Worm (Caenorhabditis elegans): Measurements from ENCODE around the gene Y47D7A.7.

Y47D7A.7 gene

DNA sequence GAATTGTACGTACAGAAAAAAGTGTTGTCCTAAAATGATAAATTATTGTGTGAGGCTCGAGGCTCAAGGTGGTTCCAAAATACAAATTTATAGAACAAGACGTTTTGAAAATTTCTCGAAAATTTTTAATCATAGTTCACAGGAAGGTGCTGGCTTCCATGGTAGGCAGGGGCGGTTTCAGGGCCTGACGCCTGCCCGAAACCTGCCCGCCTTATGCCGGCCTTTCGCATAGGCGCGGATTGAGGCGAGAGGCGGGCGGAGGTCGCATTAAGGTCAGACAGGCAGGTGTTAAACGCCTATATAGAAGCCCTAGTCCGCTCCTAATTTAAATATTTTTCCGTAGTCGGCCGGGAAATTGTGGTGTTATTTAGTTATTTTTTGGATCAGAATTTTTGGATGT, 3.4 kb upstream of the Y47D7A.7 start:
- TF ChIP-seq peb-1 (tag; optimal IDR thresholded peaks at IDR 0.05), result no peak
- TF ChIP-seq nhr-77 (tag; optimal IDR thresholded peaks at IDR 0.05), result no peak
- TF ChIP-seq nhr-23 (tag; optimal IDR thresholded peaks at IDR 0.05), result no peak
- no peak for TF ChIP-seq crh-2 (tag; optimal IDR thresholded peaks at IDR 0.05)
- TF ChIP-seq gmeb-1 (tag; optimal IDR thresholded peaks at IDR 0.05), result no peak
- no peak for TF ChIP-seq C34F6.9 (tag; optimal IDR thresholded peaks at IDR 0.05)
- no peak for TF ChIP-seq lin-11 (tag; optimal IDR thresholded peaks at IDR 0.05)
- no peak for TF ChIP-seq Y55F3AM.14 (GFP tag; optimal IDR thresholded peaks at IDR 0.05)
- TF ChIP-seq unc-55 (GFP tag; optimal IDR thresholded peaks at IDR 0.05), result no peak
- TF ChIP-seq blmp-1 (tag; optimal IDR thresholded peaks at IDR 0.05; ENCODE audit: insufficient read depth), result no peak
- TF ChIP-seq nhr-129 (tag; optimal IDR thresholded peaks at IDR 0.05), result no peak
- no peak for TF ChIP-seq sma-3 (GFP tag; optimal IDR thresholded peaks at IDR 0.05)
- TF ChIP-seq mab-5 (tag; optimal IDR thresholded peaks at IDR 0.05), result no peak
- no peak for TF ChIP-seq lsy-2 (tag; optimal IDR thresholded peaks at IDR 0.05)
- TF ChIP-seq mbf-1 (tag; optimal IDR thresholded peaks at IDR 0.05), result no peak
- TF ChIP-seq snpc-4 (tag; optimal IDR thresholded peaks at IDR 0.05), result no peak
- no peak for TF ChIP-seq aly-2 (tag; optimal IDR thresholded peaks at IDR 0.05)
- TF ChIP-seq zag-1 (tag; optimal IDR thresholded peaks at IDR 0.05), result no peak
- no peak for TF ChIP-seq sma-9 (GFP tag; optimal IDR thresholded peaks at IDR 0.05)
- TF ChIP-seq sma-9 (tag; optimal IDR thresholded peaks at IDR 0.05), result no peak

DNA sequence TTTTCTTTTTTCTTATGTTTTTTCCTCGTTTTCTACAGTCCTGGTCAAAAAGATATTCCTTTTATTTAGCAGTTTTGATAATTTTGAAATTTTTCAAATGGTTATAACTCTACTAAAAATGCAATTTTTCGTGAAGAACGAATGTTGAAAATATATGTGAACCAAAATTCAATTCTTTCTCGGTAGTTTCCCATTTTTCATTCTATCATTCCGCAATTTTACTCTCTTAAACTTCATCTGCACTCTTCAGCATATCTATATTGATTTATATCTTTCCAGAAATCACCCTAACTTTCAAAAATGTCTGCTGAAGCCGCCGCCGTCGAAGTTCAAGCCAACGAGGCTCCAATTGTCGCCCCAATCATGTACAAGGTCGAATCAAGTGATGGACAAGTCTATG, 2.5 kb upstream of the Y47D7A.7 start, which contains the start of gene skr-7:
TSS of gene skr-7 (plus strand) at position 301 of the 400 bp plus-strand sequence.
- no peak for TF ChIP-seq ceh-82 (tag; optimal IDR thresholded peaks at IDR 0.05)
- TF ChIP-seq egl-27 (tag; optimal IDR thresholded peaks at IDR 0.05), result no peak
- no peak for TF ChIP-seq nhr-11 (tag; optimal IDR thresholded peaks at IDR 0.05)
- no peak for TF ChIP-seq elt-3 (tag; optimal IDR thresholded peaks at IDR 0.05)
- TF ChIP-seq nhr-129 (tag; optimal IDR thresholded peaks at IDR 0.05), result no peak

DNA sequence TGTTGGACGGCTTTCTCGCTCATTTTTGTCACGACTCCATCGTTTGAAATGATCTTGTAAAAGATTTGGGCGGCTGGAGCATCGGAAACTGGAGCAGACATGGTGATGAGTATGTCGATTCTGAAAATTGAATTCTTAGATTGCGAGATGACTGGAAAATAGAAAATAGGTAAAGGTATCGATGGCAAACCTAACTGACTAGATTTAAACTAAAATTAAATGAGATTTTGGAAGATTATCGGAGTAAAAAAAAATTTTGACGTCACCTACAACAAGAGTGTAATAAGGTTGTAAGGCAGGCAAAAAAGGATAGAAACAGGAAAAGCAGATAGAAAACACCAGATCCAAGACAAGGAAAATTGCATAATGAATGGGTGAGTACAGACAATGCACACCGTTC, 1.8 kb upstream of the Y47D7A.7 start, which contains the start of gene skr-14:
TSS of gene skr-14 (minus strand) at position 101 of the 400 bp plus-strand sequence.
- TF ChIP-seq nhr-12 (tag; optimal IDR thresholded peaks at IDR 0.05) (no peak), C34F6.9 (tag; optimal IDR thresholded peaks at IDR 0.05) (no peak)

ce11 chrV:4418116-4418515, 1.6 kb downstream of the Y47D7A.7 start, which contains the start of gene Y47D7A.6:
Gene Y47D7A.6, minus strand, starts transcription at chrV:4418216.
- no peak for TF ChIP-seq ztf-4 (tag; optimal IDR thresholded peaks at IDR 0.05)
- no peak for TF ChIP-seq F13H6.1 (tag; optimal IDR thresholded peaks at IDR 0.05)
- TF ChIP-seq ztf-1 (GFP tag; conservative IDR thresholded peaks at IDR 0.05), result no peak
- TF ChIP-seq nhr-12 (tag; optimal IDR thresholded peaks at IDR 0.05), result no peak
- TF ChIP-seq nhr-21 (tag; optimal IDR thresholded peaks at IDR 0.05), result no peak
- no peak for TF ChIP-seq nhr-25 (tag; optimal IDR thresholded peaks at IDR 0.05)
- TF ChIP-seq dmd-4 (tag; optimal IDR thresholded peaks at IDR 0.05), result no peak
- TF ChIP-seq aly-2 (tag; optimal IDR thresholded peaks at IDR 0.05), result no peak
- no peak for TF ChIP-seq gmeb-1 (tag; optimal IDR thresholded peaks at IDR 0.05)
- no peak for TF ChIP-seq lsy-2 (tag; optimal IDR thresholded peaks at IDR 0.05)
- no peak for TF ChIP-seq nhr-77 (tag; optimal IDR thresholded peaks at IDR 0.05)
- no peak for TF ChIP-seq sma-3 (GFP tag; optimal IDR thresholded peaks at IDR 0.05)
- no peak for TF ChIP-seq C34F6.9 (tag; optimal IDR thresholded peaks at IDR 0.05)
- TF ChIP-seq mab-5 (tag; optimal IDR thresholded peaks at IDR 0.05), result no peak
- TF ChIP-seq R02D3.7 (tag; optimal IDR thresholded peaks at IDR 0.05), result no peak
- TF ChIP-seq lin-39 (tag; optimal IDR thresholded peaks at IDR 0.05), result no peak
- TF ChIP-seq mbf-1 (tag; optimal IDR thresholded peaks at IDR 0.05), result no peak
- TF ChIP-seq peb-1 (tag; optimal IDR thresholded peaks at IDR 0.05), result no peak

- TF ChIP-seq mbf-1 (tag; optimal IDR thresholded peaks at IDR 0.05), result no peak
- no peak for TF ChIP-seq nhr-11 (tag; optimal IDR thresholded peaks at IDR 0.05)
- TF ChIP-seq nhr-6 (tag; optimal IDR thresholded peaks at IDR 0.05), result no peak
- no peak for TF ChIP-seq fos-1 (tag; optimal IDR thresholded peaks at IDR 0.05)
- no peak for TF ChIP-seq blmp-1 (tag; optimal IDR thresholded peaks at IDR 0.05; ENCODE audit: insufficient read depth)
- no peak for TF ChIP-seq egl-27 (tag; optimal IDR thresholded peaks at IDR 0.05)
- no peak for TF ChIP-seq ztf-11 (tag; optimal IDR thresholded peaks at IDR 0.05)
- TF ChIP-seq crh-2 (tag; optimal IDR thresholded peaks at IDR 0.05), result no peak
Measured at ce11 chrV:4416710-4417109, 3.0 kb downstream of the Y47D7A.7 start, which contains the start of gene Y47D7A.18. Gene Y47D7A.18, minus strand, starts transcription at chrV:4416810.
